Fruit fly (Drosophila melanogaster): Measurements from ENCODE around the gene Acbp3.

The Acbp3 gene

DNA sequence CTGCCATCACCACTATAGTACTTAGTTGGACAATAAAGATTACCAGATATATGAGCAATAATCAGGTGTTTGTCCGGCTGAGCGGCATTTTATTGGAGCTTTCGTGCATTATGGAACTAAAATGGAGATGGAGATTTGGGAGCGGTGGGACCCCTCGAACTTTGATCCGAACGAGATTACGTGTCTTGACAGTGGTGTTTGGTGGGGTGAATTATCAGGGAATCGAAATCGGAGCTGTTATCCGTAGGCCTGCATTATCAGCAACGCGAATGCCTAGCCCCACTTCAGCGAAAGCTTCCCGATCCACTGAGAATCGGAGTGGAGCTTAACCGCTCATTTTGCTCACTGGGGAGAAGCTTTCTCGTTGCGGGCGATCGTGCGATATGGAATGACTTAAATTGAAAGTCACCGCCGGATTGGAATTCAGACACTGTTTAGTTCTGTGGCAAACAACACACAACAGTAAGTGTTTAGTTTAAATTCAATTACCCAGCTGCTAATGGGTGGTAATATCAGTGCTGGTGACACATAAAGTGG is 841 bp downstream of the Acbp3 start, which contains the start of gene Acbp2 (continued):
- TF ChIP-seq Mad (GFP tag; optimal IDR thresholded peaks at IDR 0.05) (no peak), CG2712 (tag; optimal IDR thresholded peaks at IDR 0.05) (no peak), CG43689 (GFP tag; IDR thresholded peaks at IDR 0.05) (no peak), Sox102F (GFP tag; optimal IDR thresholded peaks at IDR 0.05) (no peak), CG9727 (GFP tag; optimal IDR thresholded peaks at IDR 0.05) (no peak), Jarid2 (GFP tag; optimal IDR thresholded peaks at IDR 0.05) (peak; percentile 18), chinmo (GFP tag; IDR thresholded peaks at IDR 0.05; ENCODE audit: partially characterized antibody) (peak; percentile 91), wdn (GFP tag; IDR thresholded peaks at IDR 0.05) (no peak), CG34376 (GFP tag; optimal IDR thresholded peaks at IDR 0.05) (peak; percentile 72), Sry-β (GFP tag; optimal IDR thresholded peaks at IDR 0.05) (no peak), Fer3 (tag; optimal IDR thresholded peaks at IDR 0.05) (no peak), CG13123 (GFP tag; optimal IDR thresholded peaks at IDR 0.05) (no peak), CG9609 (GFP tag; optimal IDR thresholded peaks at IDR 0.05) (no peak), HLH3B (GFP tag; IDR thresholded peaks at IDR 0.05) (no peak), Ptx1 (GFP tag; IDR thresholded peaks at IDR 0.05) (no peak), crp (GFP tag; optimal IDR thresholded peaks at IDR 0.05) (no peak), slbo (GFP tag; IDR thresholded peaks at IDR 0.05) (no peak), phol (tag; optimal IDR thresholded peaks at IDR 0.05) (no peak), Doc2 (GFP tag; IDR thresholded peaks at IDR 0.05) (no peak), BEAF-32 (GFP tag; optimal IDR thresholded peaks at IDR 0.05) (no peak), MTF-1 (GFP tag; optimal IDR thresholded peaks at IDR 0.05; ENCODE audit: borderline replicate concordance) (no peak), nerfin-1 (tag; optimal IDR thresholded peaks at IDR 0.05) (no peak), CG3726 (GFP tag; IDR thresholded peaks at IDR 0.05) (no peak), Scr (GFP tag; IDR thresholded peaks at IDR 0.05; ENCODE audit: partially characterized antibody) (no peak), CG14965 (GFP tag; optimal IDR thresholded peaks at IDR 0.05; ENCODE audit: borderline replicate concordance) (no peak), CG7987 (GFP tag; optimal IDR thresholded peaks at IDR 0.05) (no peak), Gug (GFP tag; IDR thresholded peaks at IDR 0.05) (no peak), vfl (GFP tag; optimal IDR thresholded peaks at IDR 0.05) (no peak), bigmax (GFP tag; optimal IDR thresholded peaks at IDR 0.05) (no peak), Bgb (GFP tag; IDR thresholded peaks at IDR 0.05; ENCODE audit: partially characterized antibody) (no peak), CG1233 (GFP tag; optimal IDR thresholded peaks at IDR 0.05) (no peak), CG6175 (GFP tag; IDR thresholded peaks at IDR 0.05) (no peak), CG17829 (tag; optimal IDR thresholded peaks at IDR 0.05) (no peak), CG17385 (GFP tag; optimal IDR thresholded peaks at IDR 0.05) (no peak), Dp (GFP tag; optimal IDR thresholded peaks at IDR 0.05) (no peak), Fer2 (tag; optimal IDR thresholded peaks at IDR 0.05) (no peak), Poxn (GFP tag; IDR thresholded peaks at IDR 0.05) (no peak), amos (GFP tag; IDR thresholded peaks at IDR 0.05; ENCODE audit: partially characterized antibody) (no peak; the same call in 1 of the 2 replicates), NFAT (GFP tag; IDR thresholded peaks at IDR 0.05) (no peak), ken (GFP tag; IDR thresholded peaks at IDR 0.05) (no peak), pfk (GFP tag; optimal IDR thresholded peaks at IDR 0.05) (no peak), al (GFP tag; IDR thresholded peaks at IDR 0.05) (no peak), jing (GFP tag; optimal IDR thresholded peaks at IDR 0.05) (no peak), Atf-2 (GFP tag; optimal IDR thresholded peaks at IDR 0.05) (no peak), HLH54F (GFP tag; optimal IDR thresholded peaks at IDR 0.05) (no peak), Med (GFP tag) (peak; percentile 55), sc (optimal IDR thresholded peaks at IDR 0.05) (no peak), sc (GFP tag; optimal IDR thresholded peaks at IDR 0.05) (no peak), Hey (tag; optimal IDR thresholded peaks at IDR 0.05) (peak; percentile 30), az2 (GFP tag; optimal IDR thresholded peaks at IDR 0.05) (no peak), Sin3A (optimal IDR thresholded peaks at IDR 0.05) (no peak)

Measured in whole organism, embryonic.